Fruit fly (Drosophila melanogaster) whole organism, embryonic: ENCODE results near the gene CG43049.
A peak's percentile ranks its signal among the peaks of the same experiment; 100 is the strongest.

ENCODE experiments used
- B-H2 ChIP-seq: fragments of 200-800 bp; sonication (Bioruptor generic); optimal IDR thresholded peaks from 2 replicates; lab custom pipeline; 2018; ENCODE audit warnings: missing biosample characterization, mild to moderate bottlenecking, missing genetic modification characterization
- CG10979 ChIP-seq: fragments of 200-800 bp; sonication (Bioruptor generic); optimal IDR thresholded peaks from 2 replicates; lab custom pipeline; 2018; ENCODE audit warnings: missing biosample characterization, mild to moderate bottlenecking, missing genetic modification characterization, moderate library complexity
- CG11093 ChIP-seq: fragments of 200-800 bp; sonication (Bioruptor generic); IDR thresholded peaks from 3 replicates; pipeline ENCODE4 v1.3.6; 2022; ENCODE audit warnings: missing biosample characterization, missing genetic modification characterization
- CG11398 ChIP-seq: fragments of 200-800 bp; sonication (Bioruptor generic); optimal IDR thresholded peaks from 2 replicates; lab custom pipeline; 2016; ENCODE audit warnings: missing biosample characterization, missing genetic modification characterization
- CG12744 ChIP-seq: fragments of 200-800 bp; sonication (Bioruptor generic); optimal IDR thresholded peaks from 2 replicates; lab custom pipeline; 2016; ENCODE audit warnings: missing biosample characterization, missing genetic modification characterization
- CG12942 ChIP-seq: fragments of 200-800 bp; sonication (Bioruptor generic); optimal IDR thresholded peaks from 3 replicates; lab custom pipeline; 2016; ENCODE audit warnings: missing biosample characterization, missing genetic modification characterization
- CG13287 ChIP-seq: fragments of 200-800 bp; sonication (Bioruptor generic); IDR thresholded peaks from 2 replicates; pipeline ENCODE4 v1.3.6; 2022; ENCODE audit warnings: missing biosample characterization, missing genetic modification characterization; ENCODE audit not compliant: partially characterized antibody
- CG14860 ChIP-seq: fragments of 200-800 bp; sonication (Bioruptor generic); IDR thresholded peaks from 3 replicates; pipeline ENCODE4 v1.3.6; 2022; ENCODE audit warnings: missing biosample characterization, missing genetic modification characterization; ENCODE audit not compliant: partially characterized antibody
- CG1603 ChIP-seq: fragments of 200-800 bp; sonication (Bioruptor generic); optimal IDR thresholded peaks from 2 replicates; lab custom pipeline; 2019; ENCODE audit warnings: missing biosample characterization, mild to moderate bottlenecking, missing genetic modification characterization, moderate library complexity
- CG17361 ChIP-seq: fragments of 200-800 bp; sonication (Bioruptor generic); IDR thresholded peaks from 3 replicates; pipeline ENCODE4 v1.3.6; 2022; ENCODE audit warnings: missing biosample characterization, missing genetic modification characterization
- CG18619 ChIP-seq: fragments of 200-800 bp; sonication (Bioruptor generic); optimal IDR thresholded peaks from 3 replicates; lab custom pipeline; 2017; ENCODE audit warnings: missing biosample characterization, mild to moderate bottlenecking, missing genetic modification characterization
- CG2202 ChIP-seq: fragments of 200-800 bp; sonication (Bioruptor generic); optimal IDR thresholded peaks from 2 replicates; lab custom pipeline; 2018; ENCODE audit warnings: missing biosample characterization, mild to moderate bottlenecking, missing genetic modification characterization
- CG2889 ChIP-seq: fragments of 200-800 bp; sonication (Bioruptor generic); IDR thresholded peaks from 3 replicates; pipeline ENCODE4 v1.3.6; 2022; ENCODE audit warnings: missing biosample characterization, missing genetic modification characterization
- CG34224 ChIP-seq: fragments of 200-800 bp; sonication (Bioruptor generic); IDR thresholded peaks from 3 replicates; pipeline ENCODE4 v1.3.6; 2022; ENCODE audit warnings: missing biosample characterization, missing genetic modification characterization; ENCODE audit not compliant: partially characterized antibody
- CG34422 ChIP-seq: fragments of 200-800 bp; sonication (Bioruptor generic); IDR thresholded peaks from 3 replicates; pipeline ENCODE4 v1.3.6; 2022; ENCODE audit warnings: missing biosample characterization, missing genetic modification characterization
- CG42726 ChIP-seq: fragments of 200-800 bp; sonication (Bioruptor generic); IDR thresholded peaks from 2 replicates; pipeline ENCODE4 v1.3.6; 2022; ENCODE audit warnings: missing biosample characterization, missing genetic modification characterization; ENCODE audit not compliant: partially characterized antibody
- CG6813 ChIP-seq: fragments of 200-800 bp; sonication (Bioruptor generic); optimal IDR thresholded peaks from 2 replicates; lab custom pipeline; 2017; ENCODE audit warnings: missing biosample characterization, missing genetic modification characterization, mild to moderate bottlenecking, moderate library complexity, missing genetic modification reagents
- CG6854 ChIP-seq: fragments of 200-800 bp; sonication (Bioruptor generic); optimal IDR thresholded peaks from 3 replicates; lab custom pipeline; 2017; ENCODE audit warnings: missing biosample characterization, mild to moderate bottlenecking, missing genetic modification characterization
- CG7928 ChIP-seq: fragments of 200-800 bp; sonication (Bioruptor generic); optimal IDR thresholded peaks from 2 replicates; lab custom pipeline; 2017; ENCODE audit warnings: missing biosample characterization, mild to moderate bottlenecking, missing genetic modification characterization
- CG8924 ChIP-seq: fragments of 200-800 bp; optimal IDR thresholded peaks from 3 replicates; lab custom pipeline; 2019; ENCODE audit warnings: missing biosample characterization, mild to moderate bottlenecking, missing genetic modification characterization, moderate library complexity
- CG9215 ChIP-seq: fragments of 200-800 bp; sonication (Bioruptor generic); IDR thresholded peaks from 2 replicates; pipeline ENCODE4 v1.3.6; 2022; ENCODE audit warnings: missing biosample characterization, missing genetic modification characterization
- Doc3 ChIP-seq: fragments of 200-800 bp; sonication (Bioruptor generic); IDR thresholded peaks from 3 replicates; pipeline ENCODE4 v1.3.6; 2022; ENCODE audit warnings: missing biosample characterization, missing genetic modification characterization; ENCODE audit not compliant: partially characterized antibody
- Dp ChIP-seq: fragments of 200-800 bp; sonication (Bioruptor generic); optimal IDR thresholded peaks from 2 replicates; lab custom pipeline; 2018; ENCODE audit warnings: missing biosample characterization, mild to moderate bottlenecking, missing genetic modification characterization, moderate library complexity
- Ets97D ChIP-seq: fragments of 200-800 bp; sonication (Bioruptor generic); optimal IDR thresholded peaks from 3 replicates; lab custom pipeline; 2016; ENCODE audit warnings: missing biosample characterization, missing genetic modification characterization
- H2.0 ChIP-seq: fragments of 200-800 bp; sonication (Bioruptor generic); IDR thresholded peaks from 2 replicates; pipeline ENCODE4 v1.3.6; 2022; ENCODE audit warnings: missing biosample characterization, missing genetic modification characterization
- HLH54F ChIP-seq: fragments of 200-800 bp; sonication (Bioruptor generic); optimal IDR thresholded peaks from 3 replicates; lab custom pipeline; 2016; ENCODE audit warnings: missing biosample characterization, missing genetic modification characterization
- HmgD ChIP-seq: fragments of 200-800 bp; sonication (Bioruptor generic); optimal IDR thresholded peaks from 3 replicates; lab custom pipeline; 2016; ENCODE audit warnings: missing biosample characterization, missing genetic modification characterization
- Hr3 ChIP-seq: fragments of 200-800 bp; sonication (Bioruptor generic); optimal IDR thresholded peaks from 3 replicates; lab custom pipeline; 2016; ENCODE audit warnings: missing biosample characterization, missing genetic modification characterization
- Lpt ChIP-seq: fragments of >200 bp; optimal IDR thresholded peaks from 2 replicates; lab custom pipeline; 2018; ENCODE audit warnings: missing biosample characterization, missing genetic modification characterization
- MBD-R2 ChIP-seq: fragments of 200-800 bp; sonication (Bioruptor generic); IDR thresholded peaks from 2 replicates; pipeline ENCODE4 v1.3.6; 2022; ENCODE audit warnings: missing biosample characterization, missing genetic modification characterization
- NC2β ChIP-seq: fragments of 200-800 bp; sonication (Bioruptor generic); optimal IDR thresholded peaks from 2 replicates; lab custom pipeline; 2016; ENCODE audit warnings: missing biosample characterization, missing genetic modification characterization
- Opbp ChIP-seq: fragments of 200-800 bp; sonication (Bioruptor generic); IDR thresholded peaks from 3 replicates; pipeline ENCODE4 v1.3.6; 2022; ENCODE audit warnings: missing biosample characterization, missing genetic modification characterization; ENCODE audit not compliant: partially characterized antibody
- Optix ChIP-seq: fragments of 200-800 bp; sonication (Bioruptor generic); IDR thresholded peaks from 3 replicates; pipeline ENCODE4 v1.3.6; 2022; ENCODE audit warnings: missing biosample characterization, missing genetic modification characterization
- Rx ChIP-seq: fragments of 200-800 bp; sonication (Bioruptor generic); IDR thresholded peaks from 2 replicates; pipeline ENCODE4 v1.3.6; 2022; ENCODE audit warnings: missing biosample characterization, missing genetic modification characterization
- Scr ChIP-seq: fragments of 200-800 bp; sonication (Bioruptor generic); IDR thresholded peaks from 2 replicates; pipeline ENCODE4 v1.3.6; 2022; ENCODE audit warnings: missing biosample characterization, missing genetic modification characterization; ENCODE audit not compliant: partially characterized antibody
- Side ChIP-seq: fragments of 200-800 bp; sonication (Bioruptor generic); optimal IDR thresholded peaks from 2 replicates; lab custom pipeline; 2016; ENCODE audit warnings: missing biosample characterization, missing genetic modification characterization
- amos ChIP-seq: fragments of 200-800 bp; sonication (Bioruptor generic); IDR thresholded peaks from 2 replicates; pipeline ENCODE4 v1.3.6; 2022; ENCODE audit warnings: missing biosample characterization, missing genetic modification characterization; ENCODE audit not compliant: partially characterized antibody
- ash1 ChIP-seq: fragments of 200-800 bp; sonication (Bioruptor generic); optimal IDR thresholded peaks from 2 replicates; lab custom pipeline; 2018; ENCODE audit warnings: missing biosample characterization, mild to moderate bottlenecking, missing genetic modification characterization
- bab2 ChIP-seq: fragments of 200-800 bp; sonication (Bioruptor generic); optimal IDR thresholded peaks from 2 replicates; lab custom pipeline; 2016; ENCODE audit warnings: missing biosample characterization, missing genetic modification characterization
- cg ChIP-seq: fragments of 200-800 bp; sonication (Bioruptor generic); optimal IDR thresholded peaks from 3 replicates; lab custom pipeline; 2019; ENCODE audit warnings: missing biosample characterization, mild to moderate bottlenecking, missing genetic modification characterization, moderate library complexity
- crp ChIP-seq, 2 experiments: fragments of 200-800 bp; sonication (Bioruptor generic); optimal IDR thresholded peaks; 2 replicates in 1 of 2; 3 replicates in 1 of 2; lab custom pipeline; 2017; ENCODE audit warnings: missing biosample characterization in 2 of 2, missing genetic modification characterization in 2 of 2, mild to moderate bottlenecking in 1 of 2, moderate library complexity in 1 of 2
- da ChIP-seq: fragments of 200-800 bp; sonication (Bioruptor generic); optimal IDR thresholded peaks from 2 replicates; lab custom pipeline; 2016; ENCODE audit warnings: missing biosample characterization, missing genetic modification characterization
- dysf ChIP-seq: fragments of 200-800 bp; sonication (Bioruptor generic); IDR thresholded peaks from 3 replicates; pipeline ENCODE4 v1.3.6; 2022; ENCODE audit warnings: missing biosample characterization, missing genetic modification characterization
- exex ChIP-seq: fragments of 200-800 bp; sonication (Bioruptor generic); optimal IDR thresholded peaks from 4 replicates; lab custom pipeline; 2018; ENCODE audit warnings: missing biosample characterization, mild to moderate bottlenecking, missing genetic modification characterization, moderate library complexity
- gro ChIP-seq: fragments of 200-800 bp; sonication (Bioruptor generic); optimal IDR thresholded peaks from 2 replicates; lab custom pipeline; 2016; ENCODE audit warnings: missing biosample characterization, missing genetic modification characterization
- hbn ChIP-seq: fragments of 200-800 bp; sonication (Bioruptor generic); IDR thresholded peaks from 2 replicates; pipeline ENCODE4 v1.3.6; 2022; ENCODE audit warnings: missing biosample characterization, missing genetic modification characterization; ENCODE audit not compliant: partially characterized antibody
- oc ChIP-seq: fragments of 200-800 bp; sonication (Bioruptor generic); optimal IDR thresholded peaks from 2 replicates; lab custom pipeline; 2018; ENCODE audit warnings: missing biosample characterization, mild to moderate bottlenecking, missing genetic modification characterization, moderate library complexity
- scrt ChIP-seq: fragments of 200-800 bp; sonication (Bioruptor generic); optimal IDR thresholded peaks from 2 replicates; lab custom pipeline; 2018; ENCODE audit warnings: missing biosample characterization, mild to moderate bottlenecking, missing genetic modification characterization, moderate library complexity
- trem ChIP-seq: fragments of 200-800 bp; optimal IDR thresholded peaks from 3 replicates; lab custom pipeline; 2019; ENCODE audit warnings: missing biosample characterization, mild to moderate bottlenecking, missing genetic modification characterization, moderate library complexity
- ttk ChIP-seq: fragments of 200-800 bp; sonication (Bioruptor generic); IDR thresholded peaks from 2 replicates; pipeline ENCODE4 v2.1.2; 2022; ENCODE audit warnings: missing biosample characterization, missing genetic modification characterization
- tup ChIP-seq: fragments of 200-800 bp; sonication (Bioruptor generic); optimal IDR thresholded peaks from 2 replicates; lab custom pipeline; 2016; ENCODE audit warnings: missing biosample characterization, mild to moderate bottlenecking, missing genetic modification characterization, moderate library complexity

Gene CG43049

DNA sequence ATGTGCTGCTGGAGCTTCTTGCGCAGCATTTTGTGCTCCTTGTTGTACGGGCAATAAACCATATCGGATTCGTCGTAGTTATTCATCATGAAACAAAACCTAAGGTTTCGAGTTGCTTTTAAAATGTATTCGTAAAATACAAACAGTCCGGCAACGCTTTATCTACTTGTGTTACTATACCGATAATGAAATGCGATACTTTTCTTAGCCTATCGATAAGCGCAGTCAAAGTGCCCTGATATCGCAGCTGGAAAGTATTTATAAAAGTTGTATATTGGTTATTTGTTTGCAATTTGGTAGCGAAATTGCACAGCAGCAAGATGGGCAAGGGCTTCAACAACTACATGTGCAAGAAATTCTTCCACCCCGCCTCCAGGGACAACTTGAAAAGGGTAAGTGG, 23.5 kb upstream of the CG43049 start, which contains the start of the genes arx and CG6843 (continued):
- TF ChIP-seq bab2 (GFP tag; lab: Kevin White, UChicago), result no peak
- peak; percentile 24 for TF ChIP-seq HmgD (GFP tag; lab: Kevin White, UChicago)
- no peak for TF ChIP-seq Hr3 (GFP tag; lab: Kevin White, UChicago)
- TF ChIP-seq dysf (GFP tag; lab: Robert Waterston, UW), result no peak
- no peak for TF ChIP-seq oc (tag; lab: Kevin White, UChicago)
- peak; percentile 95 for TF ChIP-seq CG34224 (GFP tag; lab: Robert Waterston, UW)
- TF ChIP-seq Dp (GFP tag; lab: Kevin White, UChicago), result peak; percentile 66
- TF ChIP-seq CG12744 (GFP tag; lab: Kevin White, UChicago), result no peak
- TF ChIP-seq Scr (GFP tag; lab: Robert Waterston, UW), result peak; percentile 92
- no peak for TF ChIP-seq ash1 (GFP tag; lab: Kevin White, UChicago)
- peak; percentile 79 for TF ChIP-seq CG14860 (GFP tag; lab: Robert Waterston, UW)
- TF ChIP-seq cg (GFP tag; lab: Kevin White, UChicago), result no peak
- peak; percentile 36; the same call in 1 of the 3 replicates for TF ChIP-seq CG34422 (GFP tag; lab: Robert Waterston, UW)
- no peak for TF ChIP-seq CG2889 (GFP tag; lab: Robert Waterston, UW)
- no peak for TF ChIP-seq Side (GFP tag; lab: Kevin White, UChicago)
- peak; percentile 9 for TF ChIP-seq CG10979 (tag; lab: Kevin White, UChicago)
- no peak for TF ChIP-seq ttk (GFP tag; lab: Robert Waterston, UW)
- no peak for TF ChIP-seq NC2β (GFP tag; lab: Kevin White, UChicago)
- TF ChIP-seq Rx (GFP tag; lab: Robert Waterston, UW), result no peak
- no peak for TF ChIP-seq CG9215 (GFP tag; lab: Robert Waterston, UW)
- TF ChIP-seq CG18619, result no peak
- TF ChIP-seq amos, result peak; percentile 96
- TF ChIP-seq CG12942 (GFP tag; lab: Kevin White, UChicago), result no peak
- TF ChIP-seq gro (GFP tag; lab: Kevin White, UChicago), result peak; percentile 61
- TF ChIP-seq trem (tag; lab: Kevin White, UChicago), result peak; percentile 70
- TF ChIP-seq CG17361, result no peak
- no peak for TF ChIP-seq CG11398 (GFP tag; lab: Kevin White, UChicago)
- TF ChIP-seq tup (GFP tag; lab: Kevin White, UChicago), result no peak
- peak; percentile 55 for TF ChIP-seq Ets97D
- TF ChIP-seq Opbp (GFP tag; lab: Robert Waterston, UW), result peak; percentile 95
- TF ChIP-seq CG11093 (GFP tag; lab: Robert Waterston, UW), result no peak
- TF ChIP-seq CG8924, result no peak
- no peak for TF ChIP-seq scrt (GFP tag; lab: Kevin White, UChicago)
- TF ChIP-seq crp (GFP tag; optimal IDR thresholded peaks at IDR 0.05; lab: Kevin White, UChicago), result peak in 1 of 2 experiments; percentile 35
- TF ChIP-seq exex (tag; lab: Kevin White, UChicago), result no peak
- TF ChIP-seq H2.0 (GFP tag; lab: Robert Waterston, UW), result no peak
- no peak for TF ChIP-seq HLH54F (GFP tag; lab: Kevin White, UChicago)
- TF ChIP-seq CG13287 (GFP tag; lab: Robert Waterston, UW), result peak; percentile 96
- TF ChIP-seq hbn, result peak; percentile 90
- no peak for TF ChIP-seq CG6813
- TF ChIP-seq B-H2 (GFP tag; lab: Kevin White, UChicago), result peak; percentile 56
- no peak for TF ChIP-seq Lpt (GFP tag; lab: Kevin White, UChicago)
- TF ChIP-seq da (GFP tag; lab: Kevin White, UChicago), result no peak
- peak; percentile 73 for TF ChIP-seq CG1603 (tag; lab: Kevin White, UChicago)
- TF ChIP-seq MBD-R2 (GFP tag; lab: Robert Waterston, UW), result peak; percentile 84
- TF ChIP-seq CG42726, result peak; percentile 80; the same call in 1 of the 2 replicates
- no peak for TF ChIP-seq CG6854 (GFP tag; lab: Kevin White, UChicago)
- TF ChIP-seq CG2202 (tag; lab: Kevin White, UChicago), result no peak
- peak; percentile 9 for TF ChIP-seq CG7928
- TF ChIP-seq Optix (GFP tag; lab: Robert Waterston, UW), result no peak
- TF ChIP-seq Doc3 (GFP tag; lab: Robert Waterston, UW), result peak; percentile 87
